Worm (Caenorhabditis elegans): ENCODE measurements around the gene fbxa-22.

The fbxa-22 gene

DNA sequence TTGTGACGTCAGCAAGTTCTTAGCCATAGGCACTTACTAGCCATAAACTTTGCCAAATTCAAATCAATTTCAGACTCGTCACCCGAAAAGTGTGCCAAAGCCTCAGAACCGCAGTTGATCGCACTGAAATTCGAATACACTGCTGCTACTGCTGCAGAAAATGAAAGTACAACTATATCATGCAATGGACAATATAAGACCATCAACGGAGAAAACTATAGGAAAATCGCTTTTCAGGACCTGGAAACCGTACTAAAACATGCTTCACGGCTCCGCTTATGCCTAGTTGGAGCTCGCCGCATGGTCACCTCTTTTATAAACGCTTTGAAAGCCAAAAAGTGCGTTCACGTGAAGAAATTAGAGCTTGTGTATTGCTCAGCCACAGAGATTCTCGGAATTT, at the start of gene fbxa-22:
Gene fbxa-22 (plus strand): TSS at position 301 of the 400 bp plus-strand sequence.
- no peak for TF ChIP-seq unc-62 (GFP tag; optimal IDR thresholded peaks at IDR 0.05)

DNA sequence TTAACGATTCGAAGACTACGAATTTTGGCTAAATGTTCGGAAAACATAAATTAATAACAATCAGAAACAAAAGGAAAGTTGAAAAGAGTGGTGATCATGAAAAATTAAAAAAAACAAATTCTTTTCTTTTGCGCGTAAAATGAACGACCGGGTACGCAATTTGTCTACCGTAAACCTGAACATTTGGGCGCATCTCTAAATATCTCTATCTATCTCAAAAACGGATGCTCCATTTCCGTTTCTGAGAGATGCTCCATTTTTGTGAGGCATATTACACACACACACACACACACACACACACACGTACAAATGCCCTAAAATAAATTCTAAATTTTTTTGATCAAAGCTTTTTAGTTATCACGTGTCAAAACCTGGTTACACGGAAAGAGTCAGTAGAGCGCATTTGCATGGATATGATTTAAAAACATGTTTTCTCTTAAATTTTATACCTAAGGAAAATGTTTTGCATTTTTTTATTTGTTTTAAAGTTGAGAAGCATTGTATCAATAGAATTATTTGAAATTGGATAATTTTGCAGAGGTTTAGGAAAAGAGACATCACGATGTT, 49.6 kb upstream of the fbxa-22 start:
- no peak for TF ChIP-seq unc-62 (GFP tag; optimal IDR thresholded peaks at IDR 0.05)

DNA sequence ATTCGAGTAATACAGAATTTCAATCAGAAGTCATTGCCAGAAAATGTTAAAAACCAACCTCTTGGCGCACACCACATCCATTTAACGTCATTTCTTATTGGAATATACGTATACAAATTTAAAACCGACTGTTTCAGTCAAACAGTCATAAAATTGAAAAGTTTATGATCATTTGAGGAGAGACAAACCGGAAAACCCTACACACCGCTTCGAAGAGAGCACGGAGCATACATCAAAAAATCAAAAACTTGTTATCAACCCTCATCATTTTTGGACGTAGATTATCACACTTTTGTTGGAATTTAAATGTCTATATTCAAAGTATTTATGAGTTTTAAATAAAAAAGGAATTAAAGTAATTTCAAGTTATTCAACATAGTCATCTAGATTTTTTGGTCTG, 47.7 kb upstream of the fbxa-22 start, which contains the start of gene T24C4.10:
Gene T24C4.10 (minus strand): TSS at position 230 of the 400 bp plus-strand sequence.
- TF ChIP-seq unc-62 (GFP tag; optimal IDR thresholded peaks at IDR 0.05) = no peak

DNA sequence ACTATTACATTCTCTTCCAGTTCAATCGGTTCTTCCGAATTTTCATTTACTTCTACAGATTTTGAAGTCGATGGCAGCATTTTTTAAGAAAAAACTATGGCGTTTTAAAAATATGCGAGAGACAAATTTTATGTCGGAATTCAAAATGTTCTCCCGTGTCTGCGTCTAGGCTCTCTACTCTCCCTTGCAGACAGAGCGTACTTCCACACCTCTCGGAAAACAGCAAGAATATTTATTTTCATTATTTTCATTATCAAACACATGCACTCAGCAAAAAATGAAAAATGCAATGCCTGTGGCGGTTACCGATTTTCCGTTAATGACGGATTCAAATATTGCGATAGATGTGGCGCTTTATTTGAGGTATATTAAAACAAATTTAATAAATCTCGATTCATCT, 43.1 kb upstream of the fbxa-22 start, which contains the start of the genes ztf-18 and F23H11.2:
Gene ztf-18 (minus strand): TSS at position 188 of the 400 bp plus-strand sequence.
Gene F23H11.2 (plus strand): TSS at position 223 of the 400 bp plus-strand sequence.
- no peak for TF ChIP-seq unc-62 (GFP tag; optimal IDR thresholded peaks at IDR 0.05)

- TF ChIP-seq unc-62 (GFP tag; optimal IDR thresholded peaks at IDR 0.05) = no peak
Measured at ce11 chrIII:896904-897303, 41.8 kb upstream of the fbxa-22 start.

DNA sequence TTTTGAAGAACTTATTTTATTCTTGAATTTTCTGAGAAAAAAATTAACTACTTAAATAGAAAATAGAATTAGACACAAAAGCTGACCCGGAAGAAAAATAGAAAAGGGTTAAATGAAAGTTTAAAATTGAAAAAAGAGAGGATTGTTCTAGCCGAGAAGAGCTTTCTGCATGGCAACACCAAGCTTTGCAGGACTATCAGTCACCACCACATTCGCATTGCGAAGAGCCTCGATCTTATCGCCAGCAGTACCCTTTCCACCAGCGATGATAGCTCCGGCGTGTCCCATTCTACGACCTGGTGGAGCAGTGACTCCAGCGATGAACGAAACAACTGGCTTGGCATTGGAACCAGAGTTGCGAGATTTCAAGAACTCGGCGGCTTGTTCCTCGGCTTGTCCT, 38.5 kb upstream of the fbxa-22 start:
- TF ChIP-seq unc-62 (GFP tag; optimal IDR thresholded peaks at IDR 0.05) = no peak

- TF ChIP-seq unc-62 (GFP tag; optimal IDR thresholded peaks at IDR 0.05) = no peak
Measured at ce11 chrIII:901148-901547, 37.5 kb upstream of the fbxa-22 start, which contains the start of gene sucl-2. Gene sucl-2 (minus strand): TSS chrIII:901412.

- no peak for TF ChIP-seq unc-62 (GFP tag; optimal IDR thresholded peaks at IDR 0.05)
Measured at ce11 chrIII:901600-902250, 36.9 kb upstream of the fbxa-22 start.

DNA sequence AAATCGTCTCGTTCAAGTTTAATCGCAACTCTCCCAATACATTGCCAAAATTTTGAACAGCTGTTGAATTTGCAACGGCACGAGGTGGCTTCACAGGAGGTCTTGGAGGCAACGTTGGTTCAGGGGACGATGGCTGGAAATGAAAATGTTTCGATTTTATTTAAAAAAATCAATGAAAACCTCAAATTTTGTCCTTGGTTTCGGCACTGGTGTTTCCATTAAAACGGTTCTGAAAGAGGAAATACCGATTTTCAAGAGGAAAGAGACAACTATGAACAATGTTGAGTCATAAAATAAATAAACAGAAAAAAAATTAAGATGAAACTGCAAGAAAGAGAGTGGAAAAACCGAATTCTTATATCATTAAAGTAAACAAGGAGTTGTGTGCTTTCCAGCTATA, 31.4 kb upstream of the fbxa-22 start, which contains the start of gene F23H11.4:
Gene F23H11.4 (minus strand): TSS at position 229 of the 400 bp plus-strand sequence.
- TF ChIP-seq unc-62 (GFP tag; optimal IDR thresholded peaks at IDR 0.05) = no peak

DNA sequence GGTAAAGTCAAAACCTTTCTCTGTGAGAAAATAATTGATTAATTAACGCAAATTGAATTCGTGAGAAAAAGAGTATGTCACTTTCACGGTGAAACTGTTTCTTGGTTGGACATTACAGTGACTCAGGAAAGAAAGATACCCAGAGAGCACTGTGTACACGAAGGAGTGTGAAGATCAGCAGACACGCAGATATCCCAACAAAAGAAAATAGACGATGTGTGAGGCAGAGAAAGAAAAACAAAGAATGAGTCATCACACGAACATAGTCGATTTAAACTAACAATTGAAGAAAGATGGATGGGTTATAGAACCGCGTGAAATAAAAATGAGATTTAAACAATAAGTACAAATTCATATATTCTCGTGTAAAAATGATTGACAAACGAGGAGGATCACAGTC, 30.7 kb upstream of the fbxa-22 start:
- no peak for TF ChIP-seq unc-62 (GFP tag; optimal IDR thresholded peaks at IDR 0.05)

DNA sequence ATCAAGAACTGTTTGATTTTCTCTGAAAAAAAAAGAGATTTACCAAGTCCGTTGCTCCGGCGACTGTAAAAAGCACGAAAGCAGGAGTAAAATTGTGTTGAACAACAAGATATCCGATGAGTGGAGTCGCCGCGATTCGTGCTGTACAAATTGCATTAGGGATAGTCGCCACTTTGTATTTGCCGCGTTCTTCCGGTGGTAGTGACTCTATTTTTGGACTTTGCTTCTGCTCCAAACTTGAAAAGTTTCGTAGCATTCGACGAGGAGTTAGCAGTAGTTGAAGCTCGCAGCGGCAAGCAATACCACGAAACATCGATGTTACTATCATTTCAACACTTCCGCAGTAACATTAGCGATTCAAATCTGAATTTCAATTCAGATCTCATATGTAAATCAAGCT, 29.1 kb upstream of the fbxa-22 start, which contains the start of gene crls-1:
Gene crls-1 (minus strand): TSS at position 363 of the 400 bp plus-strand sequence.
- no peak for TF ChIP-seq unc-62 (GFP tag; optimal IDR thresholded peaks at IDR 0.05)

DNA sequence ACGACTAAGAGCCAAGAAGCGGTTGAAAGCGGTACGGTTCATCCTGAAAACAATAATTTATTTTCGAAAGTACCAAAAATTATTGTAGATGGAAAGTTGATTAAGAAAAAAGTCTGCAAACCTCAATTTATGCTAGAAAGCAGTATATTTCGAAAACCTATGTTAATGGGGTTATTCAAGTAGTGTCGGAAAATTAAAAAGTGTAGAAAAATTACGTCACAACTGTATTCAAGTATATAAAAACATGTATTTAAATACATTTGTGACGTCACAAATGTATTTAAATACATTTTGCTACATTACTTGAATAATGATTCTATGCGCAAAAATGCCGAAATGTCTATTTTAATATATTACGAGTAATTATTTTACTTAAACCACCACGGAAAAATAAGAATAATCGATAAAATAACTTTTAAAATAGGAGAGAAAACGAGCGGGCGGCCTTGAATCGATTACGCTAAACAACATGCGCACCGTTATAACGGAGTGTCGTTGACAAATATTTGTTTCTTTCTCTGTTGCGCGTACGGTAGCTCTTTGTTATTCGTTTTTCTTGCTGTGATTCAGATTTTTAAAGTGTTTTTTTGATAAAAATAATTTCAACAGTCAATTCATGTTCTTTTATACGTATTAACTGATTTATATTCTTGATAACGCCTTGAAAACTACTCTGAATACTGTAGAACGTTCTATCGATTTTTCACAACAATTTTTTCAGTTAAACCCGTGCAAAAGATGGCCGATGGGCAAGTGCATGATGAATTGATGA, 27.9 kb upstream of the fbxa-22 start, which contains the start of the genes F23H11.5 and bra-2:
Gene F23H11.5 (minus strand): TSS at position 51 of the 772 bp plus-strand sequence.
Gene bra-2 (plus strand): TSS at position 722 of the 772 bp plus-strand sequence.
- no peak for TF ChIP-seq unc-62 (GFP tag; optimal IDR thresholded peaks at IDR 0.05)

ce11 chrIII:916897-917296, 21.8 kb upstream of the fbxa-22 start, which contains the start of gene idpp-13:
Gene idpp-13 (minus strand): TSS chrIII:916997.
- no peak for TF ChIP-seq unc-62 (GFP tag; optimal IDR thresholded peaks at IDR 0.05)

DNA sequence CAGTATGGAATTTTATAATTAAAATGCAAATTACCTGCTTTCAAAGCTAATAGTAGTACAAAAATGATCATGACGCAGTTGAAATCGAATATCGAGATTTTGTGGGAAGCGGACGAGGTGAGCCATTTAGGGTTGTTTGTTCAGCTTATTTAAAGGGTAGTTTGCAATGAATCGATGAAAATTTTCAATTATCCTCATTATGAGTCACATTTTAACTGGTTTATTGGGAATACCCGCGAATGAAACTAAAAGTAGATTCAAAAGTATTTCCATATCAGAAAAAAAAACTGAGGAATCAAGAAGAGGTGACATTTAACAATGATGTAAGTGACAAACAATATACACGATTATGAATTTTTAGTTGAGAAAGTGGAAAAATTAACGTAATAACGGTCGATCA, 19.3 kb upstream of the fbxa-22 start, which contains the start of gene F23H11.7:
Gene F23H11.7 (minus strand): TSS at position 101 of the 400 bp plus-strand sequence.
- no peak for TF ChIP-seq unc-62 (GFP tag; optimal IDR thresholded peaks at IDR 0.05)

- no peak for TF ChIP-seq unc-62 (GFP tag; optimal IDR thresholded peaks at IDR 0.05)
Measured at ce11 chrIII:926216-926615, 12.5 kb upstream of the fbxa-22 start, which contains the start of gene pef-1. Gene pef-1 (minus strand): TSS chrIII:926316.

ce11 chrIII:936037-936507, 2.6 kb upstream of the fbxa-22 start, which contains the start of gene fbxa-55:
Gene fbxa-55 (minus strand): TSS chrIII:936087.
- no peak for TF ChIP-seq unc-62 (GFP tag; optimal IDR thresholded peaks at IDR 0.05)

All from whole organism, dauer.